Worm (Caenorhabditis elegans) whole organism, L1 larva: ENCODE results near the gene srt-35.
"Not testable (repeated sequence)": the region's sequence is repeated elsewhere in the genome, so short reads cannot be mapped to it uniquely, and the experiment has no call there.

Experiments
- C04F5.9 ChIP-seq: sonication (generic microtip); optimal IDR thresholded peaks from 2 replicates; lab custom pipeline; 2016; ENCODE audit warnings: missing genetic modification characterization, missing compliant biosample characterization
- aha-1 ChIP-seq: fragments of 150-350 bp; optimal IDR thresholded peaks from 2 replicates; lab custom pipeline; 2014; ENCODE audit warnings: missing biosample characterization, missing genetic modification characterization
- alr-1 ChIP-seq: fragments of 200-800 bp; sonication (Bioruptor generic); optimal IDR thresholded peaks from 2 replicates; lab custom pipeline; 2018; ENCODE audit warnings: borderline replicate concordance, mild to moderate bottlenecking, missing genetic modification characterization, missing compliant biosample characterization
- aly-2 ChIP-seq: fragments of 150-350 bp; optimal IDR thresholded peaks from 2 replicates; lab custom pipeline; 2014; ENCODE audit warnings: missing biosample characterization, missing genetic modification characterization
- ama-1 ChIP-seq: fragments of 150-350 bp; optimal IDR thresholded peaks from 2 replicates; lab custom pipeline; 2014
- blmp-1 ChIP-seq: fragments of 150-350 bp; optimal IDR thresholded peaks from 2 replicates; lab custom pipeline; 2014; ENCODE audit warnings: missing biosample characterization, missing genetic modification characterization
- ceh-63 ChIP-seq: fragments of 200-800 bp; sonication (Bioruptor generic); optimal IDR thresholded peaks from 2 replicates; lab custom pipeline; 2018; ENCODE audit warnings: mild to moderate bottlenecking, missing genetic modification characterization, missing compliant biosample characterization
- ceh-82 ChIP-seq, 3 experiments: fragments of 150-350 bp in 1 of 3; sonication (generic microtip) in 2 of 3; optimal IDR thresholded peaks; 2 replicates each; lab custom pipeline; 2014 to 2017; ENCODE audit warnings: missing biosample characterization in 3 of 3, missing genetic modification characterization in 3 of 3
- dpl-1 ChIP-seq, 3 experiments: fragments of 150-350 bp in 2 of 3; sonication (generic microtip) in 1 of 3; optimal IDR thresholded peaks; 2 replicates each; lab custom pipeline; 2014 to 2017; ENCODE audit warnings: missing biosample characterization in 3 of 3, missing genetic modification characterization in 3 of 3, missing genetic modification reagents in 3 of 3
- dsc-1 ChIP-seq: sonication (generic microtip); optimal IDR thresholded peaks from 2 replicates; lab custom pipeline; 2016; ENCODE audit warnings: mild to moderate bottlenecking, missing genetic modification characterization, missing compliant biosample characterization
- efl-1 ChIP-seq, 4 experiments: fragments of 150-350 bp; optimal IDR thresholded peaks in 3 of 4; peaks in 1 of 4; 1 replicate in 1 of 4; 2 replicates in 3 of 4; lab custom pipeline; 2014; ENCODE audit warnings: missing biosample characterization in 2 of 4, missing genetic modification characterization in 2 of 4, missing genetic modification reagents in 2 of 4
- efl-3 ChIP-seq: fragments of 200-800 bp; sonication (Bioruptor generic); optimal IDR thresholded peaks from 2 replicates; lab custom pipeline; 2018; ENCODE audit warnings: mild to moderate bottlenecking, missing genetic modification characterization, missing compliant biosample characterization
- elt-2 ChIP-seq: sonication (generic microtip); optimal IDR thresholded peaks from 2 replicates; lab custom pipeline; 2016; ENCODE audit warnings: missing genetic modification characterization, mild to moderate bottlenecking, inconsistent platforms, missing compliant biosample characterization, missing genetic modification reagents
- fkh-8 ChIP-seq: sonication (generic microtip); optimal IDR thresholded peaks from 2 replicates; lab custom pipeline; 2016; ENCODE audit warnings: mild to moderate bottlenecking, missing genetic modification characterization, missing compliant biosample characterization
- hlh-17 ChIP-seq: fragments of 200-800 bp; sonication (Bioruptor generic); optimal IDR thresholded peaks from 2 replicates; lab custom pipeline; 2018; ENCODE audit warnings: missing genetic modification characterization, mild to moderate bottlenecking, missing compliant biosample characterization, moderate library complexity, borderline replicate concordance
- hlh-4 ChIP-seq: sonication (generic microtip); optimal IDR thresholded peaks from 2 replicates; lab custom pipeline; 2016; ENCODE audit warnings: mild to moderate bottlenecking, missing genetic modification characterization, missing compliant biosample characterization
- hpl-2 ChIP-seq: fragments of 150-350 bp; optimal IDR thresholded peaks from 2 replicates; lab custom pipeline; 2014; ENCODE audit warnings: missing biosample characterization, missing genetic modification reagents, missing genetic modification characterization
- isw-1 ChIP-seq: fragments of 200-800 bp; sonication (Bioruptor generic); IDR thresholded peaks from 2 replicates; pipeline ENCODE4 v1.3.6; 2022; ENCODE audit warnings: missing genetic modification characterization, missing compliant biosample characterization
- jun-1 ChIP-seq: fragments of 150-350 bp; optimal IDR thresholded peaks from 2 replicates; lab custom pipeline; 2014; ENCODE audit warnings: missing biosample characterization, missing genetic modification reagents, missing genetic modification characterization
- lin-15B ChIP-seq: fragments of 150-350 bp; sonication (generic microtip); optimal IDR thresholded peaks from 3 replicates; lab custom pipeline; 2014; ENCODE audit warnings: missing biosample characterization, missing genetic modification characterization
- mdl-1 ChIP-seq, 2 experiments: fragments of 150-350 bp; optimal IDR thresholded peaks; 2 replicates each; lab custom pipeline; 2014 to 2017; ENCODE audit warnings: missing biosample characterization in 2 of 2, missing genetic modification characterization in 2 of 2, inconsistent platforms in 1 of 2
- nhr-19 ChIP-seq: fragments of 200-800 bp; sonication (Bioruptor generic); conservative IDR thresholded peaks from 2 replicates; pipeline ENCODE4 v1.3.6; 2022; ENCODE audit warnings: missing genetic modification characterization, missing compliant biosample characterization
- nhr-237 ChIP-seq: fragments of 150-350 bp; optimal IDR thresholded peaks from 2 replicates; lab custom pipeline; 2014; ENCODE audit warnings: missing biosample characterization, missing genetic modification characterization
- nhr-76 ChIP-seq: sonication (generic microtip); optimal IDR thresholded peaks from 2 replicates; lab custom pipeline; 2017; ENCODE audit warnings: missing biosample characterization, missing genetic modification characterization
- pqm-1 ChIP-seq: sonication (generic microtip); optimal IDR thresholded peaks from 3 replicates; lab custom pipeline; 2017; ENCODE audit warnings: missing biosample characterization, missing genetic modification characterization
- snpc-4 ChIP-seq: fragments of 150-350 bp; optimal IDR thresholded peaks from 2 replicates; lab custom pipeline; 2014; ENCODE audit warnings: missing biosample characterization, missing genetic modification characterization
- swsn-7 ChIP-seq: sonication (generic microtip); optimal IDR thresholded peaks from 2 replicates; lab custom pipeline; 2016; ENCODE audit warnings: missing genetic modification characterization, missing compliant biosample characterization
- tbx-2 ChIP-seq: sonication (generic microtip); optimal IDR thresholded peaks from 2 replicates; lab custom pipeline; 2016; ENCODE audit warnings: missing genetic modification characterization, missing compliant biosample characterization
- unc-130 ChIP-seq: fragments of 150-350 bp; optimal IDR thresholded peaks from 2 replicates; lab custom pipeline; 2017; ENCODE audit warnings: missing biosample characterization, missing genetic modification characterization, inconsistent platforms
- unc-62 ChIP-seq: fragments of 150-350 bp; optimal IDR thresholded peaks from 2 replicates; lab custom pipeline; 2014; ENCODE audit warnings: missing biosample characterization, missing genetic modification reagents, missing genetic modification characterization
- ztf-4 ChIP-seq: fragments of 150-350 bp; optimal IDR thresholded peaks from 2 replicates; lab custom pipeline; 2014; ENCODE audit warnings: missing biosample characterization, missing genetic modification characterization

srt-35 gene

ce11 chrV:4273372-4273771, 9.0 kb upstream of the srt-35 start:
- TF ChIP-seq hpl-2 (GFP tag; lab: Kevin White, UChicago): no peak
- no peak for TF ChIP-seq hlh-4 (tag; lab: Kevin White, UChicago)
- TF ChIP-seq pqm-1 (tag; lab: Kevin White, UChicago): no peak
- no peak for TF ChIP-seq lin-15B (tag; lab: Kevin White, UChicago)
- no peak for TF ChIP-seq aha-1 (tag; lab: Kevin White, UChicago)
- TF ChIP-seq C04F5.9 (tag; lab: Kevin White, UChicago): no peak
- TF ChIP-seq dsc-1 (tag; lab: Kevin White, UChicago): no peak
- no peak for TF ChIP-seq unc-130 (tag; lab: Kevin White, UChicago)
- TF ChIP-seq dpl-1 (GFP tag; optimal IDR thresholded peaks at IDR 0.05; lab: Kevin White, UChicago): no peak
- no peak for TF ChIP-seq snpc-4 (tag; lab: Kevin White, UChicago)
- no peak for TF ChIP-seq tbx-2
- TF ChIP-seq nhr-19 (GFP tag; lab: Robert Waterston, UW): no peak
- TF ChIP-seq ceh-63 (GFP tag; lab: Kevin White, UChicago): no peak
- no peak for TF ChIP-seq aly-2

ce11 chrV:4271258-4271657, 6.8 kb upstream of the srt-35 start, which contains the start of gene srt-38:
Gene srt-38 (minus strand): TSS chrV:4271358.
- not testable (repeated sequence) for TF ChIP-seq mdl-1 (tag; optimal IDR thresholded peaks at IDR 0.05; lab: Kevin White, UChicago); hpl-2 (GFP tag; lab: Kevin White, UChicago); hlh-17 (GFP tag; lab: Kevin White, UChicago)

ce11 chrV:4268213-4268612, 3.8 kb upstream of the srt-35 start, which contains the start of gene srt-36:
Gene srt-36 (minus strand): TSS chrV:4268313.
- TF ChIP-seq alr-1; ceh-82 (tag; optimal IDR thresholded peaks at IDR 0.05; lab: Kevin White, UChicago); elt-2 (tag; lab: Kevin White, UChicago): not testable (repeated sequence)

- TF ChIP-seq efl-1 (optimal IDR thresholded peaks at IDR 0.05; lab: Kevin White, UChicago) (no peak), efl-1 (GFP tag; optimal IDR thresholded peaks at IDR 0.05 in 1 of 2; lab: Kevin White, UChicago) (peak in 1 of 2 experiments; percentile 64), tbx-2 (no peak)
These were observed 3.0 kb downstream of the srt-35 start for ce11 chrV:4261385-4261784.

ce11 chrV:4260090-4260489, 4.3 kb downstream of the srt-35 start, which contains the start of gene srt-3:
Gene srt-3 (minus strand): TSS chrV:4260190.
- TF ChIP-seq ama-1: no peak

ce11 chrV:4256474-4256873, 7.9 kb downstream of the srt-35 start, which contains the start of gene srt-14:
Gene srt-14 (minus strand): TSS chrV:4256574.
- no peak for TF ChIP-seq blmp-1 (tag; lab: Kevin White, UChicago)
- TF ChIP-seq nhr-76 (tag; lab: Kevin White, UChicago): no peak
- no peak for TF ChIP-seq ceh-82 (tag; optimal IDR thresholded peaks at IDR 0.05; lab: Kevin White, UChicago)
- TF ChIP-seq jun-1: no peak
- TF ChIP-seq ama-1: no peak
- no peak for TF ChIP-seq swsn-7
- TF ChIP-seq nhr-237: no peak
- no peak for TF ChIP-seq fkh-8 (tag; lab: Kevin White, UChicago)

ce11 chrV:4250047-4250446, 14.4 kb downstream of the srt-35 start, which contains the start of gene srt-13:
Gene srt-13 (minus strand): TSS chrV:4250147.
- no peak for TF ChIP-seq ztf-4 (tag; lab: Kevin White, UChicago)
- no peak for TF ChIP-seq dpl-1 (GFP tag; optimal IDR thresholded peaks at IDR 0.05; lab: Kevin White, UChicago)
- no peak for TF ChIP-seq dsc-1 (tag; lab: Kevin White, UChicago)
- no peak for TF ChIP-seq unc-62 (GFP tag; lab: Kevin White, UChicago)
- no peak for TF ChIP-seq ceh-82 (tag; optimal IDR thresholded peaks at IDR 0.05; lab: Kevin White, UChicago)
- TF ChIP-seq isw-1 (GFP tag; lab: Robert Waterston, UW): no peak
- TF ChIP-seq efl-3: no peak
